Worm (Caenorhabditis elegans) whole organism, L3 larva: Measurements from ENCODE around the gene mig-2.

Experiments used
- R02D3.7 ChIP-seq: fragments of 150-350 bp; optimal IDR thresholded peaks from 2 replicates; lab custom pipeline; 2014; ENCODE audit warnings: missing biosample characterization, missing genetic modification characterization
- aly-2 ChIP-seq: fragments of 150-350 bp; optimal IDR thresholded peaks from 2 replicates; lab custom pipeline; 2014; ENCODE audit warnings: missing biosample characterization, missing genetic modification characterization
- ceh-28 ChIP-seq: fragments of 150-350 bp; optimal IDR thresholded peaks from 2 replicates; lab custom pipeline; 2014; ENCODE audit warnings: missing biosample characterization, missing genetic modification reagents, missing genetic modification characterization
- ceh-9 ChIP-seq: sonication (generic microtip); optimal IDR thresholded peaks from 2 replicates; lab custom pipeline; 2018; ENCODE audit warnings: missing biosample characterization, missing genetic modification characterization
- daf-12 ChIP-seq: fragments of 150-350 bp; optimal IDR thresholded peaks from 2 replicates; lab custom pipeline; 2014; ENCODE audit warnings: missing biosample characterization, missing genetic modification reagents, missing genetic modification characterization
- egl-27 ChIP-seq: sonication (generic microtip); optimal IDR thresholded peaks from 4 replicates; lab custom pipeline; 2017; ENCODE audit warnings: missing biosample characterization, missing genetic modification reagents, missing genetic modification characterization
- egl-5 ChIP-seq: fragments of 150-350 bp; optimal IDR thresholded peaks from 2 replicates; lab custom pipeline; 2017; ENCODE audit warnings: missing biosample characterization, missing genetic modification reagents, missing genetic modification characterization, inconsistent platforms
- elt-1 ChIP-seq: fragments of 150-350 bp; optimal IDR thresholded peaks from 2 replicates; lab custom pipeline; 2014; ENCODE audit warnings: missing biosample characterization, missing genetic modification characterization
- elt-2 ChIP-seq: sonication (generic microtip); optimal IDR thresholded peaks from 2 replicates; lab custom pipeline; 2016; ENCODE audit warnings: missing genetic modification reagents, mild to moderate bottlenecking, missing genetic modification characterization, missing compliant biosample characterization
- elt-3 ChIP-seq, 3 experiments: fragments of 150-350 bp in 1 of 3; sonication (generic microtip) in 2 of 3; optimal IDR thresholded peaks; 2 replicates in 2 of 3; 4 replicates in 1 of 3; lab custom pipeline; 2014 to 2017; ENCODE audit warnings: missing biosample characterization in 3 of 3, missing genetic modification characterization in 3 of 3
- eor-1 ChIP-seq, 2 experiments: fragments of 150-350 bp; optimal IDR thresholded peaks; 2 replicates each; lab custom pipeline; 2014 to 2018; ENCODE audit warnings: missing biosample characterization in 2 of 2, missing genetic modification characterization in 2 of 2
- fkh-10 ChIP-seq: sonication (generic microtip); optimal IDR thresholded peaks from 2 replicates; lab custom pipeline; 2017; ENCODE audit warnings: missing biosample characterization, missing genetic modification reagents, missing genetic modification characterization
- fkh-2 ChIP-seq: fragments of 150-350 bp; optimal IDR thresholded peaks from 2 replicates; lab custom pipeline; 2014; ENCODE audit warnings: missing biosample characterization, missing genetic modification reagents, missing genetic modification characterization
- fos-1 ChIP-seq: fragments of 150-350 bp; optimal IDR thresholded peaks from 2 replicates; lab custom pipeline; 2014; ENCODE audit warnings: missing biosample characterization, missing genetic modification characterization
- jun-1 ChIP-seq: fragments of 150-350 bp; optimal IDR thresholded peaks from 2 replicates; lab custom pipeline; 2014; ENCODE audit warnings: missing biosample characterization, missing genetic modification reagents, missing genetic modification characterization
- lin-15B ChIP-seq: fragments of 150-350 bp; optimal IDR thresholded peaks from 2 replicates; lab custom pipeline; 2014; ENCODE audit warnings: missing biosample characterization, missing genetic modification characterization
- lin-39 ChIP-seq: fragments of 150-350 bp; optimal IDR thresholded peaks from 2 replicates; lab custom pipeline; 2018; ENCODE audit warnings: missing biosample characterization, missing genetic modification reagents, missing genetic modification characterization
- mml-1 ChIP-seq: fragments of 150-350 bp; sonication (generic microtip); optimal IDR thresholded peaks from 3 replicates; lab custom pipeline; 2014; ENCODE audit warnings: missing biosample characterization, missing genetic modification characterization
- nfya-1 ChIP-seq: sonication (generic microtip); optimal IDR thresholded peaks from 2 replicates; lab custom pipeline; 2017; ENCODE audit warnings: missing genetic modification characterization, mild to moderate bottlenecking, missing compliant biosample characterization, antibody characterized with exemption, moderate library complexity; ENCODE audit not compliant: insufficient read depth
- nhr-11 ChIP-seq: fragments of 150-350 bp; optimal IDR thresholded peaks from 2 replicates; lab custom pipeline; 2014; ENCODE audit warnings: missing biosample characterization, missing genetic modification characterization
- nhr-23 ChIP-seq: fragments of 150-350 bp; optimal IDR thresholded peaks from 2 replicates; lab custom pipeline; 2014; ENCODE audit warnings: missing biosample characterization, missing genetic modification reagents, missing genetic modification characterization
- nhr-237 ChIP-seq: fragments of 150-350 bp; optimal IDR thresholded peaks from 2 replicates; lab custom pipeline; 2014; ENCODE audit warnings: missing biosample characterization, missing genetic modification characterization
- nhr-25 ChIP-seq: sonication (generic microtip); optimal IDR thresholded peaks from 2 replicates; lab custom pipeline; 2017; ENCODE audit warnings: missing biosample characterization, missing genetic modification characterization
- nhr-28 ChIP-seq: fragments of 150-350 bp; optimal IDR thresholded peaks from 2 replicates; lab custom pipeline; 2014; ENCODE audit warnings: missing biosample characterization, missing genetic modification characterization
- nhr-77 ChIP-seq: fragments of 150-350 bp; optimal IDR thresholded peaks from 2 replicates; lab custom pipeline; 2014; ENCODE audit warnings: missing biosample characterization, missing genetic modification characterization
- pha-4 ChIP-seq: fragments of 150-350 bp; optimal IDR thresholded peaks from 2 replicates; lab custom pipeline; 2014; ENCODE audit warnings: missing biosample characterization, missing genetic modification reagents, missing genetic modification characterization
- pqm-1 ChIP-seq: fragments of 150-350 bp; optimal IDR thresholded peaks from 2 replicates; lab custom pipeline; 2017; ENCODE audit warnings: missing biosample characterization, missing genetic modification characterization, inconsistent platforms
- sea-2 ChIP-seq: fragments of 150-350 bp; sonication (generic microtip); optimal IDR thresholded peaks from 4 replicates; lab custom pipeline; 2014; ENCODE audit warnings: missing biosample characterization, missing genetic modification reagents, missing genetic modification characterization
- skn-1 ChIP-seq: fragments of 150-350 bp; optimal IDR thresholded peaks from 2 replicates; lab custom pipeline; 2014; ENCODE audit warnings: missing biosample characterization, missing genetic modification characterization
- snpc-4 ChIP-seq: fragments of 150-350 bp; optimal IDR thresholded peaks from 2 replicates; lab custom pipeline; 2014; ENCODE audit warnings: missing biosample characterization, missing genetic modification characterization
- tbx-2 ChIP-seq: sonication (generic microtip); optimal IDR thresholded peaks from 2 replicates; lab custom pipeline; 2016; ENCODE audit warnings: mild to moderate bottlenecking, missing genetic modification characterization, missing compliant biosample characterization
- unc-39 ChIP-seq: sonication (generic microtip); optimal IDR thresholded peaks from 4 replicates; lab custom pipeline; 2017; ENCODE audit warnings: missing biosample characterization, missing genetic modification characterization
- unc-62 ChIP-seq: fragments of 150-350 bp; sonication (generic microtip); optimal IDR thresholded peaks from 4 replicates; lab custom pipeline; 2014; ENCODE audit warnings: missing biosample characterization, missing genetic modification reagents, missing genetic modification characterization
- zag-1 ChIP-seq: fragments of 150-350 bp; optimal IDR thresholded peaks from 2 replicates; lab custom pipeline; 2014; ENCODE audit warnings: missing biosample characterization, missing genetic modification characterization
- ztf-11 ChIP-seq: fragments of 150-350 bp; optimal IDR thresholded peaks from 2 replicates; lab custom pipeline; 2014; ENCODE audit warnings: missing biosample characterization, missing genetic modification characterization
- ztf-4 ChIP-seq: fragments of 150-350 bp; optimal IDR thresholded peaks from 2 replicates; lab custom pipeline; 2014; ENCODE audit warnings: missing biosample characterization, missing genetic modification characterization

Gene mig-2

DNA sequence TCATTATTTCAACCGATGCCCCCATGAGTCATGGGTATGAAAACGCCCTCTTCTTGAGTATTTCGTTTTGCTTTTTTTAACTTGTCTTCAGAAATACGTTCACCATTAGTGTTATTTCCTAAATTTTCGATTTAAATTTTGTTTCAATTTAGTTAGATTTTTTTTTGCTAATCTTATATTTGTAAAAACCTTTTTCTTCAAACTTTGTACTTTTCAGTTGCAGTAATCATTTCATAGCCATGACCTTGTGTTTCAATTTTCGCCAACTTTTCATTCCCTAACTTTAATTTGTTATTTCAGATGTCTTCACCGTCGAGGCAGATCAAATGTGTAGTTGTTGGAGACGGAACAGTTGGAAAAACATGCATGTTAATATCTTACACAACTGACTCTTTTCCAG is at the start of gene mig-2:
Gene mig-2 (plus strand): TSS at position 301 of the 400 bp plus-strand sequence.
- TF ChIP-seq ceh-9 (tag; lab: Kevin White, UChicago) (no peak), pqm-1 (tag; lab: Kevin White, UChicago) (no peak), mml-1 (tag; lab: Kevin White, UChicago) (no peak), unc-39 (tag; lab: Kevin White, UChicago) (no peak), R02D3.7 (tag; lab: Kevin White, UChicago) (no peak), nhr-28 (tag; lab: Kevin White, UChicago) (no peak), elt-1 (tag; lab: Kevin White, UChicago) (no peak), ceh-28 (no peak), aly-2 (tag; lab: Kevin White, UChicago) (no peak), nfya-1 (no peak), lin-39 (tag; lab: Kevin White, UChicago) (no peak), nhr-23 (tag; lab: Kevin White, UChicago) (no peak), pha-4 (tag; lab: Kevin White, UChicago) (no peak), unc-62 (GFP tag; lab: Kevin White, UChicago) (no peak), nhr-237 (tag; lab: Kevin White, UChicago) (no peak)
- TF ChIP-seq, all 47 proteins: peak for 0

DNA sequence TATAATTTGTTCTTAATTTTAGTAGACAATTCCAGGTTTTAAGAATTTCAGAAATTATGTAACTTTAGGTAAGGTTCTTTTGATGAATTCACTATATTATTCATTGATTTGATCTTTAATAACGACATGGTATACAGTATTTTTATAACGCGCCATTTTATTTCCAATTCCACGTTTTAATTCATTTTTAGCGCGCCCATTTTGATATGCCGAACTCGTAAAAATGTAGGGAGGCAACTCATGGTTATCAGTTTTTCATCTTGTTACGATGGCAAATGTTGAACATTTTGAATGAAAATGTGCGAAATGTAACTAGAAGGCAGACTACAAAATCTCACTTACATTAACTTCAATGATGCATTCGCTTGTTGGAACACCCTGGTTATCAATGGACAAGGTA is 49.5 kb upstream of the mig-2 start:
- TF ChIP-seq lin-15B (tag; lab: Kevin White, UChicago) (no peak), pqm-1 (tag; lab: Kevin White, UChicago) (peak; percentile 62), ztf-11 (no peak), nhr-23 (tag; lab: Kevin White, UChicago) (no peak), nhr-28 (tag; lab: Kevin White, UChicago) (no peak), unc-62 (GFP tag; lab: Kevin White, UChicago) (no peak), elt-1 (tag; lab: Kevin White, UChicago) (no peak), nfya-1 (no peak), snpc-4 (tag; lab: Kevin White, UChicago) (no peak), nhr-77 (no peak), R02D3.7 (tag; lab: Kevin White, UChicago) (no peak), elt-2 (tag; lab: Kevin White, UChicago) (peak; percentile 68), fkh-2 (tag; lab: Kevin White, UChicago) (no peak), sea-2 (no peak)

DNA sequence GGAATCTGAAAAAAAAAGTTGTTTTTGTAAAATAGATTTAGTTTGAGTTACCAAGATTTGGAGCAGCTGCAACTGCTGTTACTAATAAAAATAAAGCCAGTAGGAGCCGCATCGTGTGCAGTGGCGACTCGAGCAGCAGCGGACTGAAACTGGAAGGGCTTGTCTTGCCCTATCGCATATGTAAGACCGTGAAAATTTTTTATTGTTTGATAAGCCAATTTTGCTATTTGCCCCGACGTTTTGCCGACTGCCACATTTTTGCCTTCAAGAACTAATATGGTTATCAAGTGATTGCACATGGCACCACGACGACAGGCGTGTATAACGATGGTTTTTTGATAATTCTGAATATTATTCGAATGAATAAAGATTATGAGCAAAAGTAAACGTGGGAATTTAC is 48.7 kb upstream of the mig-2 start, which contains the start of gene T25C12.3:
Gene T25C12.3 (minus strand): TSS at position 262 of the 400 bp plus-strand sequence.
- TF ChIP-seq fkh-10 (GFP tag; lab: Kevin White, UChicago) (no peak), fkh-2 (tag; lab: Kevin White, UChicago) (no peak), eor-1 (tag; optimal IDR thresholded peaks at IDR 0.05; lab: Kevin White, UChicago) (no peak), elt-2 (tag; lab: Kevin White, UChicago) (peak; percentile 80), skn-1 (tag; lab: Kevin White, UChicago) (no peak), nhr-11 (tag; lab: Kevin White, UChicago) (no peak), unc-62 (GFP tag; lab: Kevin White, UChicago) (no peak)

DNA sequence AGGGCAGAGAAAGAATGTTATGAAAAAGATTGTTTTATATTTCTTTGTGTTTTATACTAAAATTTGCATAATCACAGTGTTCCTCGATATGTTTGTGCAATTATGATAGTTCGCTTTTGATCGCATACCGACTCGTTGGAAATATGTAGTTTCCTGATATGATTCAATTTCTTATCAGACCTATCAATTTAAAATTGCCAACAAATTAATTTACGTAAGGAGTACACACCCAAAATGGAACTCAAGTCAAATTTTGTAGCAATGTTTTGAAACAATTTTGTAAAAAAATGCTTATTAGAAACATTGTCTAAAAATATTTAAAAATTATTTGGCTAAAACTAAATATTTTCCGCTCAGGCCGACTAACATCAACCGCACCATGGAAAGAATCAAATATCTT is 47.8 kb upstream of the mig-2 start:
- TF ChIP-seq fos-1 (tag; lab: Kevin White, UChicago) (no peak), elt-2 (tag; lab: Kevin White, UChicago) (peak; percentile 76)

DNA sequence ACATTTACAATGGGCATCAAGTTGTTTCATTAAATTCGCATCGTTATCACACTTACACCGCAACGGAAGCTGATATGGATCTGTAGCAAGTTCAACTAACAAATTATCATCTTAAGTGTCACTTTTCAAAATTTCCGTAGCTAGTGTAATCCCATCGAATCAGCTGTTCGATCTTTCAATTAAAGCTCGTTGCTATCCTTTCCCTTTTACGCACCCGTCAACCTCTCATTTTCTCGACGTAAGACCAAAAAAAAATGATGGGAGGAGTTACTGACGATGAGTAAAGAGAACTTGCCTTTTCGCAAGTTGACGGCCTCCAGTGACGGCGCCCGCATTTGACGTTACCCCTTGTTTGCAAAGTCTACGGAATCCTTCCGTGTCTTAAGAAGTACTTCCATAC is 46.4 kb upstream of the mig-2 start, which contains the start of gene F29G6.1:
Gene F29G6.1 (plus strand): TSS at position 301 of the 400 bp plus-strand sequence.
- peak; percentile 21 for TF ChIP-seq nhr-25 (tag; lab: Kevin White, UChicago)
- no peak for TF ChIP-seq egl-27

DNA sequence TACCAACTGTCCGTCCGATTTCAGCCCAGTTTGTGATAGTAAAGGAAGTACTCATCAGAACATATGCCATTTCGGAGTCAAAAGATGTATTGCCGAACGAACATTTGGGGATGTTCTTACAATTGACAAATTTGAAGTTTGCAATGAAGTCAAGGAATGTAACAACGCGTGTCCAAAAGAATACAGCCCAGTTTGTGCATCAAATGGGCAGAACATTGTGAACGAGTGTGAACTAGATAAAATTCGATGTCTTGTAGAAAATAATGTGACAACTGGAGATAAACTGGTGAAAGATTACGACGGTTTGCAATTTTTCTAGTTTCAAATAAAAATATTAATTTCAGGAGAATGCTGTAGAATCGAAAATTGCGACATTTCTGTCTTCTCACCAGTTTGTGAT is 40.6 kb upstream of the mig-2 start:
- TF ChIP-seq jun-1 (tag; lab: Kevin White, UChicago) = no peak
- no peak for TF ChIP-seq pha-4 (tag; lab: Kevin White, UChicago)
- TF ChIP-seq tbx-2 (tag; lab: Kevin White, UChicago) = no peak
- no peak for TF ChIP-seq unc-39 (tag; lab: Kevin White, UChicago)
- no peak for TF ChIP-seq zag-1
- no peak for TF ChIP-seq aly-2 (tag; lab: Kevin White, UChicago)
- no peak for TF ChIP-seq nhr-77
- TF ChIP-seq nhr-11 (tag; lab: Kevin White, UChicago) = no peak
- TF ChIP-seq unc-62 (GFP tag; lab: Kevin White, UChicago) = no peak
- TF ChIP-seq R02D3.7 (tag; lab: Kevin White, UChicago) = no peak
- TF ChIP-seq egl-5 (tag; lab: Kevin White, UChicago) = no peak
- no peak for TF ChIP-seq nhr-237 (tag; lab: Kevin White, UChicago)
- no peak for TF ChIP-seq lin-39 (tag; lab: Kevin White, UChicago)
- TF ChIP-seq nhr-23 (tag; lab: Kevin White, UChicago) = no peak
- no peak for TF ChIP-seq ceh-28
- no peak for TF ChIP-seq ztf-4 (tag; lab: Kevin White, UChicago)
- TF ChIP-seq mml-1 (tag; lab: Kevin White, UChicago) = no peak
- TF ChIP-seq elt-3 (tag; optimal IDR thresholded peaks at IDR 0.05; lab: Kevin White, UChicago) = no peak
- no peak for TF ChIP-seq daf-12 (tag; lab: Kevin White, UChicago)
- no peak for TF ChIP-seq egl-27
